Fruit fly (Drosophila melanogaster): ENCODE data around the gene Ag5r.

Ag5r gene

dm6 chrX:14831713-14832561, 45.6 kb upstream of the Ag5r start, which contains the start of gene CG14408 (continued):
- TF ChIP-seq Antp (GFP tag; optimal IDR thresholded peaks at IDR 0.05) (no peak), ind (GFP tag; optimal IDR thresholded peaks at IDR 0.05) (no peak), sna (GFP tag; IDR thresholded peaks at IDR 0.05; ENCODE audit: partially characterized antibody) (peak; percentile 54), CG7839 (tag; optimal IDR thresholded peaks at IDR 0.05) (no peak), ci (GFP tag; IDR thresholded peaks at IDR 0.05) (no peak), nmo (GFP tag; optimal IDR thresholded peaks at IDR 0.05) (no peak), CG10565 (GFP tag; optimal IDR thresholded peaks at IDR 0.05) (no peak), H15 (GFP tag; IDR thresholded peaks at IDR 0.05) (no peak), Nf-YA (GFP tag; IDR thresholded peaks at IDR 0.05) (no peak), gem (tag; optimal IDR thresholded peaks at IDR 0.05) (peak; percentile 50), repo (GFP tag; optimal IDR thresholded peaks at IDR 0.05) (no peak), CG2129 (GFP tag; IDR thresholded peaks at IDR 0.05; ENCODE audit: partially characterized antibody) (no peak), bbx (GFP tag; IDR thresholded peaks at IDR 0.05; ENCODE audit: partially characterized antibody) (peak; percentile 23; the same call in 1 of the 2 replicates), CG11085 (GFP tag; IDR thresholded peaks at IDR 0.05) (no peak), hth (optimal IDR thresholded peaks at IDR 0.05) (no peak), az2 (GFP tag; optimal IDR thresholded peaks at IDR 0.05) (no peak), CG15479 (GFP tag; optimal IDR thresholded peaks at IDR 0.05) (no peak), CG8388 (GFP tag; optimal IDR thresholded peaks at IDR 0.05) (no peak), CG31365 (tag; optimal IDR thresholded peaks at IDR 0.05) (no peak), nerfin-2 (GFP tag; IDR thresholded peaks at IDR 0.05; ENCODE audit: partially characterized antibody) (no peak), CG16815 (GFP tag; optimal IDR thresholded peaks at IDR 0.05) (no peak), Dp (GFP tag; optimal IDR thresholded peaks at IDR 0.05) (peak; percentile 39), CG1647 (GFP tag; optimal IDR thresholded peaks at IDR 0.05) (no peak), gt (GFP tag; IDR thresholded peaks at IDR 0.05) (no peak), CG12942 (GFP tag; optimal IDR thresholded peaks at IDR 0.05) (no peak), CG17359 (tag; optimal IDR thresholded peaks at IDR 0.05) (peak; percentile 2), ssp (GFP tag; IDR thresholded peaks at IDR 0.05) (0 out of 2 replicates have a peak, but pooled peaks have one; percentile 13), inv (GFP tag; IDR thresholded peaks at IDR 0.05; ENCODE audit: partially characterized antibody) (peak; percentile 28; the same call in 1 of the 2 replicates), Dip2 (GFP tag; IDR thresholded peaks at IDR 0.05) (no peak), D (optimal IDR thresholded peaks at IDR 0.05) (no peak), D (GFP tag; optimal IDR thresholded peaks at IDR 0.05) (no peak), crp (GFP tag; optimal IDR thresholded peaks at IDR 0.05) (peak in 1 of 2 experiments; percentile 75), CG3281 (GFP tag; optimal IDR thresholded peaks at IDR 0.05) (no peak), fu2 (GFP tag; optimal IDR thresholded peaks at IDR 0.05) (no peak), Rx (GFP tag; IDR thresholded peaks at IDR 0.05) (no peak), Fer3 (tag; optimal IDR thresholded peaks at IDR 0.05) (no peak), CG12769 (tag; optimal IDR thresholded peaks at IDR 0.05) (no peak), wor (GFP tag; IDR thresholded peaks at IDR 0.05) (no peak), CG6654 (GFP tag; optimal IDR thresholded peaks at IDR 0.05) (no peak), CG17912 (GFP tag; optimal IDR thresholded peaks at IDR 0.05) (no peak), sug (tag; optimal IDR thresholded peaks at IDR 0.05) (peak; percentile 4), tio (GFP tag; optimal IDR thresholded peaks at IDR 0.05) (no peak), CG4360 (GFP tag; IDR thresholded peaks at IDR 0.05) (no peak), dimm (GFP tag; IDR thresholded peaks at IDR 0.05) (no peak), CG43689 (GFP tag; IDR thresholded peaks at IDR 0.05) (no peak), lilli (GFP tag; optimal IDR thresholded peaks at IDR 0.05) (no peak), ERR (GFP tag; optimal IDR thresholded peaks at IDR 0.05) (no peak), fd102C (GFP tag; optimal IDR thresholded peaks at IDR 0.05) (no peak), Hmr (GFP tag; optimal IDR thresholded peaks at IDR 0.05) (no peak), CG3995 (GFP tag; optimal IDR thresholded peaks at IDR 0.05) (no peak)
